Worm (Caenorhabditis elegans) whole organism, young adult: ENCODE measurements around the gene Y41E3.22.

Experiments used
- B0261.1 ChIP-seq: sonication (generic microtip); optimal IDR thresholded peaks from 2 replicates; lab custom pipeline; 2016; ENCODE audit warnings: mild to moderate bottlenecking, missing genetic modification characterization, moderate library complexity, missing compliant biosample characterization
- C06A6.2 ChIP-seq: fragments of 200-800 bp; sonication (Bioruptor generic); conservative IDR thresholded peaks from 2 replicates; pipeline ENCODE4 v1.3.6; 2022; ENCODE audit warnings: missing genetic modification characterization, missing compliant biosample characterization
- D2030.7 ChIP-seq: fragments of 200-800 bp; sonication (Bioruptor generic); IDR thresholded peaks from 2 replicates; pipeline ENCODE4 v1.3.6; 2022; ENCODE audit warnings: missing genetic modification reagents, missing genetic modification characterization, missing compliant biosample characterization
- F10E7.11 ChIP-seq: sonication (generic microtip); optimal IDR thresholded peaks from 2 replicates; lab custom pipeline; 2017; ENCODE audit warnings: mild to moderate bottlenecking, missing genetic modification characterization, moderate library complexity, missing compliant biosample characterization
- F33H1.4 ChIP-seq: fragments of 200-800 bp; sonication (Bioruptor generic); IDR thresholded peaks from 2 replicates; pipeline ENCODE4 v1.3.6; 2022; ENCODE audit warnings: missing genetic modification reagents, missing genetic modification characterization, missing compliant biosample characterization
- F39B2.1 ChIP-seq: fragments of 200-800 bp; sonication (Bioruptor generic); IDR thresholded peaks from 2 replicates; pipeline ENCODE4 v1.3.6; 2022; ENCODE audit warnings: missing genetic modification reagents, missing genetic modification characterization, missing compliant biosample characterization
- F49E8.2 ChIP-seq: sonication (generic microtip); optimal IDR thresholded peaks from 3 replicates; lab custom pipeline; 2017; ENCODE audit warnings: missing genetic modification characterization, mild to moderate bottlenecking, missing compliant biosample characterization, antibody characterized with exemption, moderate library complexity; ENCODE audit not compliant: insufficient read depth
- F52B5.7 ChIP-seq: sonication (generic microtip); optimal IDR thresholded peaks from 2 replicates; lab custom pipeline; 2016; ENCODE audit warnings: mild to moderate bottlenecking, missing genetic modification characterization, missing compliant biosample characterization
- K11D2.4 ChIP-seq: fragments of 200-800 bp; sonication (Bioruptor generic); IDR thresholded peaks from 2 replicates; pipeline ENCODE4 v1.3.6; 2022; ENCODE audit warnings: missing genetic modification reagents, missing genetic modification characterization, missing compliant biosample characterization
- Y56A3A.18 ChIP-seq: fragments of 200-800 bp; sonication (Bioruptor generic); IDR thresholded peaks from 2 replicates; pipeline ENCODE4 v1.3.6; 2022; ENCODE audit warnings: missing genetic modification reagents, missing genetic modification characterization, missing compliant biosample characterization
- ZK185.1 ChIP-seq: sonication (generic microtip); optimal IDR thresholded peaks from 2 replicates; lab custom pipeline; 2016; ENCODE audit warnings: mild to moderate bottlenecking, missing genetic modification characterization, missing compliant biosample characterization; ENCODE audit not compliant: poor library complexity, severe bottlenecking
- ama-1 ChIP-seq, 3 experiments: fragments of 150-350 bp in 1 of 3; sonication (generic microtip) in 2 of 3; optimal IDR thresholded peaks; 2 replicates each; lab custom pipeline; 2014 to 2018; ENCODE audit warnings: missing biosample characterization in 2 of 3, missing genetic modification characterization in 2 of 3, missing genetic modification reagents in 2 of 3
- aptf-2 ChIP-seq: fragments of 200-800 bp; sonication (Bioruptor generic); conservative IDR thresholded peaks from 2 replicates; pipeline ENCODE4 v1.3.6; 2022; ENCODE audit warnings: missing genetic modification reagents, missing genetic modification characterization, missing compliant biosample characterization
- aptf-3 ChIP-seq: fragments of 200-800 bp; sonication (Bioruptor generic); IDR thresholded peaks from 2 replicates; pipeline ENCODE4 v1.3.6; 2022; ENCODE audit warnings: missing genetic modification characterization, missing compliant biosample characterization
- athp-1 ChIP-seq: sonication (generic microtip); optimal IDR thresholded peaks from 2 replicates; lab custom pipeline; 2017; ENCODE audit warnings: mild to moderate bottlenecking, missing genetic modification characterization, missing compliant biosample characterization
- attf-3 ChIP-seq: fragments of 200-800 bp; sonication (Bioruptor generic); conservative IDR thresholded peaks from 2 replicates; pipeline ENCODE4 v1.3.6; 2022; ENCODE audit warnings: missing genetic modification reagents, missing genetic modification characterization, missing compliant biosample characterization
- attf-6 ChIP-seq: fragments of 200-800 bp; sonication (Bioruptor generic); IDR thresholded peaks from 2 replicates; pipeline ENCODE4 v1.3.6; 2022; ENCODE audit warnings: missing genetic modification reagents, missing genetic modification characterization, missing compliant biosample characterization
- ceh-79 ChIP-seq: sonication (generic microtip); optimal IDR thresholded peaks from 2 replicates; lab custom pipeline; 2017; ENCODE audit warnings: mild to moderate bottlenecking, missing genetic modification characterization, missing compliant biosample characterization
- die-1 ChIP-seq: sonication (generic microtip); optimal IDR thresholded peaks from 2 replicates; lab custom pipeline; 2016; ENCODE audit warnings: missing genotype, mild to moderate bottlenecking, missing genetic modification characterization, missing compliant biosample characterization
- dox-1 ChIP-seq: fragments of 200-800 bp; sonication (Bioruptor generic); IDR thresholded peaks from 2 replicates; pipeline ENCODE4 v1.3.6; 2022; ENCODE audit warnings: missing genetic modification reagents, missing genetic modification characterization, missing compliant biosample characterization
- dpff-1 ChIP-seq: sonication (generic microtip); optimal IDR thresholded peaks from 2 replicates; lab custom pipeline; 2017; ENCODE audit warnings: mild to moderate bottlenecking, missing genetic modification characterization, missing compliant biosample characterization
- ets-4 ChIP-seq: fragments of 200-800 bp; sonication (Bioruptor generic); optimal IDR thresholded peaks from 2 replicates; lab custom pipeline; 2018; ENCODE audit warnings: mild to moderate bottlenecking, missing genetic modification characterization, missing compliant biosample characterization
- him-1 ChIP-seq: sonication (generic microtip); optimal IDR thresholded peaks from 2 replicates; lab custom pipeline; 2016; ENCODE audit warnings: missing genotype, missing genetic modification reagents, missing genetic modification characterization, missing compliant biosample characterization
- hlh-12 ChIP-seq: sonication (generic microtip); optimal IDR thresholded peaks from 2 replicates; lab custom pipeline; 2016; ENCODE audit warnings: missing genetic modification characterization, missing compliant biosample characterization
- hmg-1.2 ChIP-seq: fragments of 200-800 bp; sonication (Bioruptor generic); IDR thresholded peaks from 2 replicates; pipeline ENCODE4 v1.3.6; 2022; ENCODE audit warnings: missing genetic modification reagents, missing genetic modification characterization, missing compliant biosample characterization
- hrde-1 ChIP-seq: sonication (generic microtip); optimal IDR thresholded peaks from 2 replicates; lab custom pipeline; 2016; ENCODE audit warnings: missing genetic modification characterization, mild to moderate bottlenecking, missing compliant biosample characterization, moderate library complexity, missing genotype, missing genetic modification reagents, borderline replicate concordance
- hsf-1 ChIP-seq: fragments of 200-800 bp; sonication (Bioruptor generic); IDR thresholded peaks from 2 replicates; pipeline ENCODE4 v1.3.6; 2022; ENCODE audit warnings: missing genetic modification reagents, missing genetic modification characterization, missing compliant biosample characterization
- lin-26 ChIP-seq: fragments of 200-800 bp; sonication (Bioruptor generic); IDR thresholded peaks from 2 replicates; pipeline ENCODE4 v1.3.6; 2022; ENCODE audit warnings: missing genetic modification reagents, missing genetic modification characterization, missing compliant biosample characterization
- lin-35 ChIP-seq, 3 experiments: fragments of 150-350 bp in 2 of 3; sonication (generic microtip) in 1 of 3; optimal IDR thresholded peaks; 2 replicates each; lab custom pipeline; 2014 to 2018; ENCODE audit warnings: missing biosample characterization in 3 of 3, missing genetic modification characterization in 3 of 3, missing genetic modification reagents in 3 of 3
- lin-54 ChIP-seq: fragments of 200-800 bp; sonication (Bioruptor generic); optimal IDR thresholded peaks from 2 replicates; lab custom pipeline; 2018; ENCODE audit warnings: mild to moderate bottlenecking, missing genetic modification characterization, missing compliant biosample characterization
- madf-10 ChIP-seq: sonication (generic microtip); optimal IDR thresholded peaks from 2 replicates; lab custom pipeline; 2016; ENCODE audit warnings: mild to moderate bottlenecking, missing genetic modification characterization, missing compliant biosample characterization
- madf-6 ChIP-seq: fragments of 200-800 bp; sonication (Bioruptor generic); IDR thresholded peaks from 2 replicates; pipeline ENCODE4 v1.3.6; 2022; ENCODE audit warnings: missing genetic modification reagents, missing genetic modification characterization, missing compliant biosample characterization
- madf-8 ChIP-seq: fragments of 200-800 bp; sonication (Bioruptor generic); conservative IDR thresholded peaks from 2 replicates; pipeline ENCODE4 v1.3.6; 2022; ENCODE audit warnings: missing genetic modification reagents, missing genetic modification characterization, missing compliant biosample characterization
- mes-4 ChIP-seq: sonication (generic microtip); optimal IDR thresholded peaks from 2 replicates; lab custom pipeline; 2016; ENCODE audit warnings: missing genotype, missing genetic modification characterization, missing compliant biosample characterization
- nhr-120 ChIP-seq: fragments of 200-800 bp; sonication (Bioruptor generic); IDR thresholded peaks from 2 replicates; pipeline ENCODE4 v1.3.6; 2022; ENCODE audit warnings: missing genetic modification characterization, missing compliant biosample characterization
- nhr-179 ChIP-seq: sonication (generic microtip); optimal IDR thresholded peaks from 2 replicates; lab custom pipeline; 2016; ENCODE audit warnings: mild to moderate bottlenecking, missing genetic modification characterization, missing compliant biosample characterization
- nhr-80 ChIP-seq: sonication (generic microtip); optimal IDR thresholded peaks from 2 replicates; lab custom pipeline; 2016; ENCODE audit warnings: missing genetic modification characterization, missing compliant biosample characterization
- rec-8 ChIP-seq, 2 experiments: sonication (generic microtip); optimal IDR thresholded peaks; 2 replicates each; lab custom pipeline; 2016; ENCODE audit warnings: mild to moderate bottlenecking in 2 of 2, missing genetic modification characterization in 2 of 2, missing genetic modification reagents in 2 of 2, missing genotype in 2 of 2, missing biosample characterization in 1 of 2, missing compliant biosample characterization in 1 of 2, moderate library complexity in 1 of 2
- sea-2 ChIP-seq: fragments of 200-800 bp; sonication (Bioruptor generic); IDR thresholded peaks from 2 replicates; pipeline ENCODE4 v1.3.6; 2022; ENCODE audit warnings: missing genetic modification characterization, missing compliant biosample characterization
- snpc-3.4 ChIP-seq: sonication (generic microtip); optimal IDR thresholded peaks from 2 replicates; lab custom pipeline; 2017; ENCODE audit warnings: missing genetic modification characterization, mild to moderate bottlenecking, missing compliant biosample characterization, antibody characterized with exemption, moderate library complexity, missing genotype, missing genetic modification reagents
- snpc-4 ChIP-seq, 5 experiments: fragments of 150-350 bp in 1 of 5; sonication (generic microtip) in 4 of 5; optimal IDR thresholded peaks; 2 replicates each; lab custom pipeline; 2014 to 2018; ENCODE audit warnings: missing genetic modification characterization in 5 of 5, missing biosample characterization in 3 of 5, antibody characterized with exemption in 2 of 5, mild to moderate bottlenecking in 2 of 5, missing compliant biosample characterization in 2 of 5, missing genotype in 2 of 5, moderate library complexity in 2 of 5, missing genetic modification reagents in 1 of 5
- sptf-2 ChIP-seq: fragments of 200-800 bp; sonication (Bioruptor generic); optimal IDR thresholded peaks from 2 replicates; lab custom pipeline; 2018; ENCODE audit warnings: mild to moderate bottlenecking, missing genetic modification characterization, missing compliant biosample characterization
- tbp1 ChIP-seq: fragments of 200-800 bp; sonication (Bioruptor generic); optimal IDR thresholded peaks from 2 replicates; lab custom pipeline; 2018; ENCODE audit warnings: mild to moderate bottlenecking, missing genetic modification characterization, missing compliant biosample characterization
- zfh-2 ChIP-seq: fragments of 200-800 bp; sonication (Bioruptor generic); conservative IDR thresholded peaks from 2 replicates; pipeline ENCODE4 v1.3.6; 2022; ENCODE audit warnings: missing genetic modification reagents, missing genetic modification characterization, missing compliant biosample characterization
- zim-3 ChIP-seq: sonication (generic microtip); optimal IDR thresholded peaks from 2 replicates; lab custom pipeline; 2017; ENCODE audit warnings: mild to moderate bottlenecking, missing genetic modification characterization, moderate library complexity, missing compliant biosample characterization
- ztf-25 ChIP-seq: fragments of 200-800 bp; sonication (Bioruptor generic); IDR thresholded peaks from 2 replicates; pipeline ENCODE4 v1.3.6; 2022; ENCODE audit warnings: missing genetic modification reagents, missing genetic modification characterization, missing compliant biosample characterization

Gene Y41E3.22

DNA sequence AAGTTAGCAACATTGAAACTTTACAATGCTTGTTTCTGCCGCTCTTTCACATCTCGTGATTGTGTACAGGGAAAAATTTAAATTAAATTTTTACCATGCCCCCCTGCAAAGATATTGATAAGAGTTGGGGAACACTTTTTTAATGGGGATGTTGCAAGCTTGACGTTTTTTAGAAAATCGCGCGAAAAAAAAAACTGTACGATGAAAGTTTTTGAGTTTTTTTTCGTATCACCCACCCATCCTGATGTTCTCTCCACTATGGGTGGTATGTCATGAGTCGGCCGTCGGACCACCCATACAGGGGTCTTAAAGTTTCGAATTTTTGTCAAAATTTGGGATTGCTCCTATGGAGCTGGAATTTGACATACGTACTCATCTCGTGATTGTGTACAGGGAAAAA is 1.5 kb upstream of the Y41E3.22 start:
- no peak for TF ChIP-seq snpc-4 (GFP tag; optimal IDR thresholded peaks at IDR 0.05; lab: Kevin White, UChicago)
- peak in 1 of 4 experiments; percentile 44 for TF ChIP-seq snpc-4 (tag; optimal IDR thresholded peaks at IDR 0.05; lab: Kevin White, UChicago)
- no peak for TF ChIP-seq F39B2.1
- peak; percentile 83 for TF ChIP-seq attf-6 (GFP tag; lab: Robert Waterston, UW)

DNA sequence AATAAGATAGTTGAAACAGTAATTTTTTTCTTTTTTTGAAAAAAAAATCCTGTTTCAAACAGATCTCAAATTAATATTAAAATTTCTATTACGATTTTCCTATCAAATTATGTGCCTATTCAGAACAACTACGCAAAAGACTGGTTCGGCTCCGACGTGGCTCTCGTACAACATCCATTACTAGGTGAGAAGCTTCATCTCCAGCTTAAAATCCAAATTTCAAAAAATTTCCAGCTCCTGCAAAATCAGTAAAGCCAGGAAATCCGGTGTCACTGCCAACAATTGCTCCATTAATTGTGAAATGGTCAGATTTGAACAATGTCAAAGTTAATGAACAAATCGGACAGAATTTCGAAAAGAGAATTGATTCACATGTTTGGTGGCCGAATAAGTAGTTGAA is 3.3 kb downstream of the Y41E3.22 start:
- TF ChIP-seq hmg-1.2 (0 out of 2 replicates have a peak, but pooled peaks have one; percentile 5), D2030.7 (no peak), sptf-2 (GFP tag; lab: Kevin White, UChicago) (no peak), ama-1 (optimal IDR thresholded peaks at IDR 0.05; lab: Kevin White, UChicago) (no peak), ama-1 (GFP tag; optimal IDR thresholded peaks at IDR 0.05; lab: Kevin White, UChicago) (peak in 1 of 2 experiments; percentile 73), dox-1 (GFP tag; lab: Robert Waterston, UW) (no peak), hsf-1 (GFP tag; lab: Robert Waterston, UW) (peak; percentile 42; the same call in 1 of the 2 replicates), madf-10 (no peak), aptf-2 (no peak), hlh-12 (tag; lab: Kevin White, UChicago) (no peak), C06A6.2 (GFP tag; lab: Robert Waterston, UW) (no peak), nhr-80 (tag; lab: Kevin White, UChicago) (no peak), tbp1 (peak; percentile 45), lin-35 (GFP tag; optimal IDR thresholded peaks at IDR 0.05; lab: Kevin White, UChicago) (no peak), athp-1 (peak; percentile 60), madf-6 (GFP tag; lab: Robert Waterston, UW) (peak; percentile 30; the same call in 1 of the 2 replicates), ceh-79 (no peak), F52B5.7 (tag; lab: Kevin White, UChicago) (no peak), B0261.1 (tag; lab: Kevin White, UChicago) (no peak), nhr-179 (tag; lab: Kevin White, UChicago) (no peak), die-1 (tag; lab: Kevin White, UChicago) (no peak), mes-4 (tag; lab: Kevin White, UChicago) (no peak), attf-3 (no peak), lin-54 (no peak), madf-8 (no peak), aptf-3 (0 out of 2 replicates have a peak, but pooled peaks have one; percentile 57), him-1 (tag; lab: Kevin White, UChicago) (peak; percentile 41), ets-4 (GFP tag; lab: Kevin White, UChicago) (no peak), dpff-1 (tag; lab: Kevin White, UChicago) (no peak), attf-6 (GFP tag; lab: Robert Waterston, UW) (peak; percentile 91), F49E8.2 (tag; lab: Kevin White, UChicago) (peak; percentile 52), ztf-25 (GFP tag; lab: Robert Waterston, UW) (no peak), zim-3 (tag; lab: Kevin White, UChicago) (no peak), sea-2 (GFP tag; lab: Robert Waterston, UW) (no peak), rec-8 (tag; optimal IDR thresholded peaks at IDR 0.05; lab: Kevin White, UChicago) (peak in 1 of 2 experiments; percentile 0), ZK185.1 (no peak), Y56A3A.18 (no peak), K11D2.4 (no peak), F33H1.4 (GFP tag; lab: Robert Waterston, UW) (peak; percentile 39), lin-26 (GFP tag; lab: Robert Waterston, UW) (no peak), zfh-2 (GFP tag; lab: Robert Waterston, UW) (no peak), snpc-3.4 (peak; percentile 22), nhr-120 (no peak), F10E7.11 (tag; lab: Kevin White, UChicago) (no peak), hrde-1 (tag; lab: Kevin White, UChicago) (peak; percentile 60)
